Fruit fly (Drosophila melanogaster) whole organism, embryonic: ENCODE measurements around the gene Pino.
A peak's percentile ranks its signal among the peaks of the same experiment; 100 is the strongest.

ENCODE experiments used
- Atf6 ChIP-seq: fragments of 200-800 bp; sonication (Bioruptor generic); IDR thresholded peaks from 2 replicates; pipeline ENCODE4 v1.3.6; 2022; ENCODE audit warnings: missing biosample characterization, missing genetic modification characterization
- B-H2 ChIP-seq: fragments of 200-800 bp; sonication (Bioruptor generic); optimal IDR thresholded peaks from 2 replicates; lab custom pipeline; 2018; ENCODE audit warnings: missing biosample characterization, mild to moderate bottlenecking, missing genetic modification characterization
- BtbVII ChIP-seq: fragments of 200-800 bp; sonication (Bioruptor generic); optimal IDR thresholded peaks from 3 replicates; lab custom pipeline; 2017; ENCODE audit warnings: missing biosample characterization, mild to moderate bottlenecking, missing genetic modification characterization
- CG10462 ChIP-seq: fragments of 200-800 bp; sonication (Bioruptor generic); optimal IDR thresholded peaks from 2 replicates; lab custom pipeline; 2016; ENCODE audit warnings: missing biosample characterization, missing genetic modification characterization
- CG10959 ChIP-seq: fragments of 200-800 bp; sonication (Bioruptor generic); IDR thresholded peaks from 2 replicates; pipeline ENCODE4 v1.3.6; 2022; ENCODE audit warnings: missing biosample characterization, missing genetic modification characterization
- CG12299 ChIP-seq: fragments of 200-800 bp; sonication (Bioruptor generic); optimal IDR thresholded peaks from 2 replicates; lab custom pipeline; 2018; ENCODE audit warnings: missing biosample characterization, mild to moderate bottlenecking, missing genetic modification characterization
- CG13123 ChIP-seq: fragments of 200-800 bp; sonication (Bioruptor generic); optimal IDR thresholded peaks from 2 replicates; lab custom pipeline; 2016; ENCODE audit warnings: missing biosample characterization, missing genetic modification characterization
- CG14710 ChIP-seq: fragments of 200-800 bp; sonication (Bioruptor generic); optimal IDR thresholded peaks from 3 replicates; lab custom pipeline; 2019; ENCODE audit warnings: missing biosample characterization, mild to moderate bottlenecking, missing genetic modification characterization, moderate library complexity
- CG15011 ChIP-seq: fragments of 200-800 bp; sonication (Bioruptor generic); optimal IDR thresholded peaks from 3 replicates; lab custom pipeline; 2018; ENCODE audit warnings: missing biosample characterization, mild to moderate bottlenecking, missing genetic modification characterization
- CG16815 ChIP-seq: fragments of 200-800 bp; sonication (Bioruptor generic); optimal IDR thresholded peaks from 3 replicates; lab custom pipeline; 2017; ENCODE audit warnings: missing biosample characterization, mild to moderate bottlenecking, missing genetic modification characterization
- CG18599 ChIP-seq: fragments of 200-800 bp; sonication (Bioruptor generic); optimal IDR thresholded peaks from 3 replicates; lab custom pipeline; 2017; ENCODE audit warnings: missing biosample characterization, missing genetic modification characterization, mild to moderate bottlenecking, moderate library complexity, missing genetic modification reagents
- CG2202 ChIP-seq: fragments of 200-800 bp; sonication (Bioruptor generic); optimal IDR thresholded peaks from 2 replicates; lab custom pipeline; 2018; ENCODE audit warnings: missing biosample characterization, mild to moderate bottlenecking, missing genetic modification characterization
- CG32772 ChIP-seq: fragments of 200-800 bp; sonication (Bioruptor generic); IDR thresholded peaks from 2 replicates; pipeline ENCODE4 v1.3.6; 2022; ENCODE audit warnings: missing biosample characterization, missing genetic modification characterization
- CG4282 ChIP-seq: fragments of 200-800 bp; sonication (Bioruptor generic); optimal IDR thresholded peaks from 2 replicates; lab custom pipeline; 2016; ENCODE audit warnings: missing biosample characterization, missing genetic modification characterization
- CG6254 ChIP-seq: fragments of 200-800 bp; sonication (Bioruptor generic); optimal IDR thresholded peaks from 3 replicates; lab custom pipeline; 2017; ENCODE audit warnings: mild to moderate bottlenecking, missing biosample characterization, missing genetic modification reagents, missing genetic modification characterization
- CG6272 ChIP-seq: fragments of 200-800 bp; sonication (Bioruptor generic); IDR thresholded peaks from 2 replicates; pipeline ENCODE4 v1.3.6; 2022; ENCODE audit warnings: missing biosample characterization, missing genetic modification characterization
- CG8281 ChIP-seq: fragments of 200-800 bp; sonication (Bioruptor generic); optimal IDR thresholded peaks from 2 replicates; lab custom pipeline; 2018; ENCODE audit warnings: missing biosample characterization, mild to moderate bottlenecking, missing genetic modification characterization, moderate library complexity
- CG9437 ChIP-seq: fragments of 200-800 bp; sonication (Bioruptor generic); optimal IDR thresholded peaks from 2 replicates; lab custom pipeline; 2018; ENCODE audit warnings: missing biosample characterization, mild to moderate bottlenecking, missing genetic modification characterization
- CG9609 ChIP-seq: fragments of 200-800 bp; sonication (Bioruptor generic); optimal IDR thresholded peaks from 3 replicates; lab custom pipeline; 2016; ENCODE audit warnings: missing biosample characterization, missing genetic modification characterization
- D ChIP-seq, 2 experiments: fragments of 200-800 bp in 1 of 2; fragments of >200 bp in 1 of 2; sonication (Bioruptor generic) in 1 of 2; optimal IDR thresholded peaks; 2 replicates in 1 of 2; 3 replicates in 1 of 2; lab custom pipeline; 2017; ENCODE audit warnings: mild to moderate bottlenecking in 1 of 2, missing biosample characterization in 1 of 2, missing genetic modification characterization in 1 of 2, missing genetic modification reagents in 1 of 2
- Doc2 ChIP-seq: fragments of 200-800 bp; sonication (Bioruptor generic); IDR thresholded peaks from 2 replicates; pipeline ENCODE4 v1.3.6; 2022; ENCODE audit warnings: missing biosample characterization, missing genetic modification characterization
- Dp ChIP-seq: fragments of 200-800 bp; sonication (Bioruptor generic); optimal IDR thresholded peaks from 2 replicates; lab custom pipeline; 2018; ENCODE audit warnings: missing biosample characterization, mild to moderate bottlenecking, missing genetic modification characterization, moderate library complexity
- E2f1 ChIP-seq: fragments of 200-800 bp; sonication (Bioruptor generic); IDR thresholded peaks from 2 replicates; pipeline ENCODE4 v1.3.6; 2022; ENCODE audit warnings: missing biosample characterization, missing genetic modification characterization
- Ets65A ChIP-seq: fragments of 200-800 bp; sonication (Bioruptor generic); peaks from one replicate; lab custom pipeline; 2016; ENCODE audit warnings: missing biosample characterization, missing genetic modification characterization
- Ets97D ChIP-seq: fragments of 200-800 bp; sonication (Bioruptor generic); optimal IDR thresholded peaks from 3 replicates; lab custom pipeline; 2016; ENCODE audit warnings: missing biosample characterization, missing genetic modification characterization
- Fer2 ChIP-seq: fragments of 200-800 bp; sonication (Bioruptor generic); optimal IDR thresholded peaks from 2 replicates; lab custom pipeline; 2018; ENCODE audit warnings: missing biosample characterization, mild to moderate bottlenecking, missing genetic modification characterization, moderate library complexity
- Gug ChIP-seq: fragments of 200-800 bp; sonication (Bioruptor generic); IDR thresholded peaks from 4 replicates; pipeline ENCODE4 v1.3.6; 2022; ENCODE audit warnings: missing biosample characterization, missing genetic modification characterization
- Hey ChIP-seq: fragments of 200-800 bp; sonication (Bioruptor generic); optimal IDR thresholded peaks from 3 replicates; lab custom pipeline; 2018; ENCODE audit warnings: missing biosample characterization, mild to moderate bottlenecking, missing genetic modification characterization
- Jarid2 ChIP-seq: fragments of 200-800 bp; sonication (Bioruptor generic); optimal IDR thresholded peaks from 3 replicates; lab custom pipeline; 2017; ENCODE audit warnings: mild to moderate bottlenecking, missing biosample characterization, missing genetic modification reagents, missing genetic modification characterization
- Lim3 ChIP-seq: fragments of 200-800 bp; sonication (Bioruptor generic); IDR thresholded peaks from 2 replicates; pipeline ENCODE4 v1.3.6; 2022; ENCODE audit warnings: missing biosample characterization, missing genetic modification characterization
- Lpt ChIP-seq: fragments of >200 bp; optimal IDR thresholded peaks from 2 replicates; lab custom pipeline; 2018; ENCODE audit warnings: missing biosample characterization, missing genetic modification characterization
- Med ChIP-seq: fragments of 200-800 bp; sonication (Bioruptor generic); peaks from one replicate; lab custom pipeline; 2016; ENCODE audit warnings: missing biosample characterization, missing genetic modification characterization, mild to moderate bottlenecking, inconsistent platforms, moderate library complexity
- Rx ChIP-seq: fragments of 200-800 bp; sonication (Bioruptor generic); IDR thresholded peaks from 2 replicates; pipeline ENCODE4 v1.3.6; 2022; ENCODE audit warnings: missing biosample characterization, missing genetic modification characterization
- Sox100B ChIP-seq: fragments of 200-800 bp; sonication (Bioruptor generic); optimal IDR thresholded peaks from 3 replicates; lab custom pipeline; 2018; ENCODE audit warnings: missing biosample characterization, mild to moderate bottlenecking, missing genetic modification characterization
- Sry-δ ChIP-seq: fragments of 200-800 bp; sonication (Bioruptor generic); optimal IDR thresholded peaks from 2 replicates; lab custom pipeline; 2016; ENCODE audit warnings: missing biosample characterization, missing genetic modification characterization
- ara ChIP-seq: fragments of 200-800 bp; sonication (Bioruptor generic); IDR thresholded peaks from 2 replicates; pipeline ENCODE4 v1.3.6; 2022; ENCODE audit warnings: missing biosample characterization, missing genetic modification characterization
- ase ChIP-seq: fragments of 200-800 bp; sonication (Bioruptor generic); IDR thresholded peaks from 3 replicates; pipeline ENCODE4 v1.3.6; 2022; ENCODE audit warnings: missing biosample characterization, missing genetic modification characterization
- cato ChIP-seq: fragments of 200-800 bp; sonication (Bioruptor generic); optimal IDR thresholded peaks from 2 replicates; lab custom pipeline; 2016; ENCODE audit warnings: missing biosample characterization, missing genetic modification characterization, borderline replicate concordance
- da ChIP-seq: fragments of 200-800 bp; sonication (Bioruptor generic); optimal IDR thresholded peaks from 2 replicates; lab custom pipeline; 2016; ENCODE audit warnings: missing biosample characterization, missing genetic modification characterization
- dm ChIP-seq: fragments of 200-800 bp; sonication (Bioruptor generic); optimal IDR thresholded peaks from 3 replicates; lab custom pipeline; 2016; ENCODE audit warnings: missing biosample characterization, missing genetic modification characterization
- dysf ChIP-seq: fragments of 200-800 bp; sonication (Bioruptor generic); IDR thresholded peaks from 3 replicates; pipeline ENCODE4 v1.3.6; 2022; ENCODE audit warnings: missing biosample characterization, missing genetic modification characterization
- fru ChIP-seq: fragments of >200 bp; optimal IDR thresholded peaks from 2 replicates; lab custom pipeline; 2017
- inv ChIP-seq: fragments of 200-800 bp; sonication (Bioruptor generic); IDR thresholded peaks from 2 replicates; pipeline ENCODE4 v1.3.6; 2022; ENCODE audit warnings: missing biosample characterization, missing genetic modification characterization; ENCODE audit not compliant: partially characterized antibody
- lmd ChIP-seq: fragments of 200-800 bp; sonication (Bioruptor generic); IDR thresholded peaks from 2 replicates; pipeline ENCODE4 v1.3.6; 2022; ENCODE audit warnings: missing biosample characterization, missing genetic modification characterization
- maf-S ChIP-seq: fragments of 200-800 bp; sonication (Bioruptor generic); optimal IDR thresholded peaks from 2 replicates; lab custom pipeline; 2016; ENCODE audit warnings: missing biosample characterization, missing genetic modification characterization
- nau ChIP-seq: fragments of 200-800 bp; sonication (Bioruptor generic); optimal IDR thresholded peaks from 3 replicates; lab custom pipeline; 2017; ENCODE audit warnings: missing biosample characterization, mild to moderate bottlenecking, missing genetic modification characterization, missing genetic modification reagents
- nmo ChIP-seq: fragments of 200-800 bp; sonication (Bioruptor generic); optimal IDR thresholded peaks from 2 replicates; lab custom pipeline; 2018; ENCODE audit warnings: missing biosample characterization, mild to moderate bottlenecking, missing genetic modification characterization, moderate library complexity
- pros ChIP-seq: fragments of 200-800 bp; sonication (Bioruptor generic); optimal IDR thresholded peaks from 3 replicates; lab custom pipeline; 2019; ENCODE audit warnings: missing biosample characterization, mild to moderate bottlenecking, missing genetic modification characterization, moderate library complexity
- sim ChIP-seq: fragments of 200-800 bp; sonication (Bioruptor generic); IDR thresholded peaks from 2 replicates; pipeline ENCODE4 v1.3.6; 2022; ENCODE audit warnings: missing biosample characterization, missing genetic modification characterization
- slp2 ChIP-seq: fragments of 200-800 bp; sonication (Bioruptor generic); optimal IDR thresholded peaks from 2 replicates; lab custom pipeline; 2016; ENCODE audit warnings: missing biosample characterization, missing genetic modification characterization
- stc ChIP-seq: fragments of 200-800 bp; sonication (Bioruptor generic); IDR thresholded peaks from 2 replicates; pipeline ENCODE4 v1.3.6; 2022; ENCODE audit warnings: missing biosample characterization, missing genetic modification characterization
- sug ChIP-seq: fragments of 200-800 bp; optimal IDR thresholded peaks from 2 replicates; lab custom pipeline; 2019; ENCODE audit warnings: missing biosample characterization, mild to moderate bottlenecking, missing genetic modification characterization, moderate library complexity

Gene Pino

DNA sequence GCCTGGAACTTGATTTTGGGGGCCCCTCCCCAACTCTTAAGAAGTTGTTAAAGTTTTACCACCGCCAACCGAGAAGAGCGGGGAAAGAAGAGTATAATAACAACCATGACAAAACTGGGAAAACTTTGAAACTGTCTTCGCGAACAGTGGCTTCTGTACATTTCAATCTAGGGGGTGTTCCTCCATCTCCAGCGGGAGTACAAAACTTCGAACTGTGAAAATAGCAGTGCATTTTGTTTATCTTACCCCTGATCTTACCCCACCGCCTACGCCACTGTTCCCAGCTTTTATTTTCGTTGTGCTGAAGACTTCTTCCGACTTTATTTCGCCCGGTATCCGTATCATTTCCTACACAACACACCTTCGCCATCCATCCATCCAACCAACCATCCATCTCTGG is 57.8 kb downstream of the Pino start (continued):
- TF ChIP-seq Doc2 (GFP tag; lab: Robert Waterston, UW) (no peak), fru (no peak), CG10462 (GFP tag; lab: Kevin White, UChicago) (no peak), BtbVII (GFP tag; lab: Kevin White, UChicago) (no peak), stc (no peak), CG6254 (GFP tag; lab: Kevin White, UChicago) (peak; percentile 1), Dp (GFP tag; lab: Kevin White, UChicago) (no peak), Hey (tag; lab: Kevin White, UChicago) (no peak), B-H2 (no peak), CG12299 (no peak), dysf (GFP tag; lab: Robert Waterston, UW) (peak; percentile 65), da (no peak), CG8281 (tag; lab: Kevin White, UChicago) (peak; percentile 41), cato (no peak), Gug (GFP tag; lab: Robert Waterston, UW) (peak; percentile 49; the same call in 2 of the 4 replicates), dm (GFP tag; lab: Kevin White, UChicago) (no peak), CG18599 (GFP tag; lab: Kevin White, UChicago) (peak; percentile 40), D (optimal IDR thresholded peaks at IDR 0.05; lab: Kevin White, UChicago) (no peak), D (GFP tag; optimal IDR thresholded peaks at IDR 0.05; lab: Kevin White, UChicago) (peak; percentile 6), CG32772 (GFP tag; lab: Robert Waterston, UW) (no peak), Ets97D (GFP tag; lab: Kevin White, UChicago) (no peak), lmd (peak; percentile 41; the same call in 1 of the 2 replicates), nau (GFP tag; lab: Kevin White, UChicago) (no peak), pros (GFP tag; lab: Kevin White, UChicago) (no peak), maf-S (GFP tag; lab: Kevin White, UChicago) (no peak), CG9437 (GFP tag; lab: Kevin White, UChicago) (no peak), Ets65A (GFP tag; lab: Kevin White, UChicago) (peak; percentile 45), Med (GFP tag; lab: Kevin White, UChicago) (peak; percentile 85), ase (GFP tag; lab: Robert Waterston, UW) (0 out of 3 replicates have a peak, but pooled peaks have one; percentile 37), sug (no peak), CG13123 (GFP tag; lab: Kevin White, UChicago) (no peak), Sox100B (GFP tag; lab: Kevin White, UChicago) (no peak), Fer2 (no peak), CG6272 (GFP tag; lab: Robert Waterston, UW) (no peak; the same call in 1 of the 2 replicates), Lim3 (GFP tag; lab: Robert Waterston, UW) (no peak), slp2 (GFP tag; lab: Kevin White, UChicago) (no peak), sim (GFP tag; lab: Robert Waterston, UW) (no peak), E2f1 (0 out of 2 replicates have a peak, but pooled peaks have one; percentile 15), Sry-δ (GFP tag; lab: Kevin White, UChicago) (no peak), Lpt (no peak), CG4282 (GFP tag; lab: Kevin White, UChicago) (no peak), CG10959 (GFP tag; lab: Robert Waterston, UW) (no peak), ara (no peak; the same call in 1 of the 2 replicates), Jarid2 (no peak), CG2202 (tag; lab: Kevin White, UChicago) (no peak), CG14710 (tag; lab: Kevin White, UChicago) (no peak), nmo (GFP tag; lab: Kevin White, UChicago) (no peak), CG16815 (GFP tag; lab: Kevin White, UChicago) (no peak), Atf6 (GFP tag; lab: Robert Waterston, UW) (0 out of 2 replicates have a peak, but pooled peaks have one; percentile 18), Rx (no peak), inv (GFP tag; lab: Robert Waterston, UW) (no peak), CG15011 (no peak), CG9609 (GFP tag; lab: Kevin White, UChicago) (no peak)
